Fruit fly (Drosophila melanogaster): ENCODE data around the gene Ucp4C.

Gene Ucp4C

dm6 chr2L:5979957-5980861 lies 11.8 kb downstream of the Ucp4C start (continued):
- TF ChIP-seq CG10267 (tag; optimal IDR thresholded peaks at IDR 0.05) (peak; percentile 26), fd96Cb (tag; optimal IDR thresholded peaks at IDR 0.05) (no peak), Trl (optimal IDR thresholded peaks at IDR 0.05) (peak; percentile 97 to 98), Trl (GFP tag; optimal IDR thresholded peaks at IDR 0.05) (peak; percentile 62), HLH3B (GFP tag; IDR thresholded peaks at IDR 0.05) (no peak), CG14014 (GFP tag; IDR thresholded peaks at IDR 0.05) (no peak), sens (GFP tag) (peak; percentile 82), jing (GFP tag; optimal IDR thresholded peaks at IDR 0.05) (no peak), Ets65A (GFP tag) (no peak), psq (GFP tag; optimal IDR thresholded peaks at IDR 0.05) (no peak), Taf1 (GFP tag; IDR thresholded peaks at IDR 0.05) (no peak), CG17328 (GFP tag; IDR thresholded peaks at IDR 0.05) (no peak), MBD-R2 (GFP tag; IDR thresholded peaks at IDR 0.05) (no peak), CG17612 (GFP tag; IDR thresholded peaks at IDR 0.05) (no peak), Eip74EF (GFP tag; optimal IDR thresholded peaks at IDR 0.05) (peak in 1 of 2 experiments; percentile 62), ap (GFP tag; IDR thresholded peaks at IDR 0.05) (no peak), CG11398 (GFP tag; optimal IDR thresholded peaks at IDR 0.05) (peak; percentile 53), az2 (GFP tag; optimal IDR thresholded peaks at IDR 0.05) (no peak), Atf3 (GFP tag; optimal IDR thresholded peaks at IDR 0.05) (no peak), CG5953 (GFP tag; IDR thresholded peaks at IDR 0.05) (no peak), Med (GFP tag) (peak; percentile 87), onecut (GFP tag; IDR thresholded peaks at IDR 0.05) (peak; percentile 8; the same call in 1 of the 2 replicates), Gug (GFP tag; IDR thresholded peaks at IDR 0.05) (no peak), Deaf1 (tag; optimal IDR thresholded peaks at IDR 0.05) (peak; percentile 51), CG14860 (GFP tag; IDR thresholded peaks at IDR 0.05; ENCODE audit: partially characterized antibody) (no peak), CG3726 (GFP tag; IDR thresholded peaks at IDR 0.05) (no peak), sd (tag; optimal IDR thresholded peaks at IDR 0.05) (peak; percentile 41), CG4730 (GFP tag; IDR thresholded peaks at IDR 0.05) (no peak), ttk (GFP tag; IDR thresholded peaks at IDR 0.05) (no peak), emc (GFP tag; optimal IDR thresholded peaks at IDR 0.05) (no peak), exex (tag; optimal IDR thresholded peaks at IDR 0.05) (no peak), CG17829 (tag; optimal IDR thresholded peaks at IDR 0.05) (peak; percentile 5), vnd (GFP tag; IDR thresholded peaks at IDR 0.05; ENCODE audit: partially characterized antibody) (no peak), Sry-β (GFP tag; optimal IDR thresholded peaks at IDR 0.05) (no peak), B-H2 (GFP tag; optimal IDR thresholded peaks at IDR 0.05) (peak; percentile 51), D (optimal IDR thresholded peaks at IDR 0.05) (no peak), D (GFP tag; optimal IDR thresholded peaks at IDR 0.05) (no peak), CG3163 (GFP tag; optimal IDR thresholded peaks at IDR 0.05) (peak; percentile 56), Bdp1 (GFP tag; optimal IDR thresholded peaks at IDR 0.05) (no peak), lab (GFP tag; optimal IDR thresholded peaks at IDR 0.05) (peak; percentile 73), jumu (GFP tag; optimal IDR thresholded peaks at IDR 0.05) (peak; percentile 12), salm (tag; optimal IDR thresholded peaks at IDR 0.05) (peak; percentile 42), CG2712 (tag; optimal IDR thresholded peaks at IDR 0.05) (peak; percentile 34), nmo (GFP tag; optimal IDR thresholded peaks at IDR 0.05) (no peak), CG14710 (tag; optimal IDR thresholded peaks at IDR 0.05) (no peak), CG32532 (GFP tag; IDR thresholded peaks at IDR 0.05) (no peak), CG12391 (tag; optimal IDR thresholded peaks at IDR 0.05) (peak; percentile 8), Bteb2 (GFP tag; optimal IDR thresholded peaks at IDR 0.05) (no peak), CG16779 (GFP tag; IDR thresholded peaks at IDR 0.05) (no peak), PHDP (tag; optimal IDR thresholded peaks at IDR 0.05) (peak; percentile 22), Mes4 (GFP tag; optimal IDR thresholded peaks at IDR 0.05) (peak; percentile 10)
